Worm (Caenorhabditis elegans) whole organism, L1 larva: ENCODE results near the gene T16G12.13.

ENCODE experiments used
- aly-2 ChIP-seq: fragments of 150-350 bp; optimal IDR thresholded peaks from 2 replicates; lab custom pipeline; 2014; ENCODE audit warnings: missing biosample characterization, missing genetic modification characterization
- blmp-1 ChIP-seq: fragments of 150-350 bp; optimal IDR thresholded peaks from 2 replicates; lab custom pipeline; 2014; ENCODE audit warnings: missing biosample characterization, missing genetic modification characterization
- efl-1 ChIP-seq, 4 experiments: fragments of 150-350 bp; optimal IDR thresholded peaks in 3 of 4; peaks in 1 of 4; 1 replicate in 1 of 4; 2 replicates in 3 of 4; lab custom pipeline; 2014; ENCODE audit warnings: missing biosample characterization in 2 of 4, missing genetic modification characterization in 2 of 4, missing genetic modification reagents in 2 of 4
- jun-1 ChIP-seq: fragments of 150-350 bp; optimal IDR thresholded peaks from 2 replicates; lab custom pipeline; 2014; ENCODE audit warnings: missing biosample characterization, missing genetic modification reagents, missing genetic modification characterization
- nhr-12 ChIP-seq: sonication (generic microtip); optimal IDR thresholded peaks from 2 replicates; lab custom pipeline; 2017; ENCODE audit warnings: missing biosample characterization, missing genetic modification characterization
- nhr-28 ChIP-seq: fragments of 150-350 bp; optimal IDR thresholded peaks from 2 replicates; lab custom pipeline; 2014; ENCODE audit warnings: missing biosample characterization, missing genetic modification characterization
- snpc-4 ChIP-seq: fragments of 150-350 bp; optimal IDR thresholded peaks from 2 replicates; lab custom pipeline; 2014; ENCODE audit warnings: missing biosample characterization, missing genetic modification characterization
- ztf-4 ChIP-seq: fragments of 150-350 bp; optimal IDR thresholded peaks from 2 replicates; lab custom pipeline; 2014; ENCODE audit warnings: missing biosample characterization, missing genetic modification characterization

DNA sequence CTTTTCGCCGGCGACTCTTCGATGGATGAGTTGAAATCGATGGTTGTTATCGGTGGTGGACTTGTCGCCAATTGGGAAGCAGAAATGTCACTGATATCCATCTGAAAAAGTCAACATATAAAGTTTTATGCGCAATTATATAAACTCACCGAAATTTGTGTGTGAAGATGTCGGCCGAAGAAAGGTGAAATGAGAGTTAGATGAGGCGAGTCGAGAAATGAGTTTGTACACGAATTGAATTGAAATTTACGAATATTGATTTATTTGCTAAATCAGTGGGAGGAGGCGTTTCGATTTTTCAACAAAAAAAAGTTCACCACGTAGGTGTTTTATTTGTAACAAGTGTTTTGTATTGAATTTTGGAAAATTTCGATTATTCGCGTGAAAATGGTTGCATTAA lies 40.7 kb downstream of the T16G12.13 start, which contains the start of gene kel-10:
- TF ChIP-seq snpc-4, result no peak
- no peak for TF ChIP-seq blmp-1 (tag; lab: Kevin White, UChicago)
- TF ChIP-seq ztf-4 (tag; lab: Kevin White, UChicago), result no peak
- no peak for TF ChIP-seq jun-1 (tag; lab: Kevin White, UChicago)
- TF ChIP-seq aly-2 (tag; lab: Kevin White, UChicago), result no peak
- TF ChIP-seq nhr-28 (tag; lab: Kevin White, UChicago), result no peak
- TF ChIP-seq efl-1 (optimal IDR thresholded peaks at IDR 0.05; lab: Kevin White, UChicago), result no peak
- TF ChIP-seq efl-1 (GFP tag; optimal IDR thresholded peaks at IDR 0.05 in 1 of 2; lab: Kevin White, UChicago), result no peak
- TF ChIP-seq nhr-12 (tag; lab: Kevin White, UChicago), result no peak
